Fruit fly (Drosophila melanogaster) whole organism, embryonic: ENCODE data around the gene CG13390.

Source experiments
- CG12104 ChIP-seq: fragments of 200-800 bp; sonication (Bioruptor generic); optimal IDR thresholded peaks from 3 replicates; lab custom pipeline; 2016; ENCODE audit warnings: missing biosample characterization, missing genetic modification characterization
- CG12299 ChIP-seq: fragments of 200-800 bp; sonication (Bioruptor generic); optimal IDR thresholded peaks from 2 replicates; lab custom pipeline; 2018; ENCODE audit warnings: missing biosample characterization, mild to moderate bottlenecking, missing genetic modification characterization
- CG12942 ChIP-seq: fragments of 200-800 bp; sonication (Bioruptor generic); optimal IDR thresholded peaks from 3 replicates; lab custom pipeline; 2016; ENCODE audit warnings: missing biosample characterization, missing genetic modification characterization
- CG14667 ChIP-seq: fragments of 200-800 bp; sonication (Bioruptor generic); IDR thresholded peaks from 2 replicates; pipeline ENCODE4 v1.3.6; 2022; ENCODE audit warnings: missing biosample characterization, missing genetic modification characterization
- CG15514 ChIP-seq: fragments of 200-800 bp; sonication (Bioruptor generic); optimal IDR thresholded peaks from 3 replicates; lab custom pipeline; 2017; ENCODE audit warnings: missing biosample characterization, missing genetic modification characterization, mild to moderate bottlenecking, moderate library complexity, missing genetic modification reagents
- CG17361 ChIP-seq: fragments of 200-800 bp; sonication (Bioruptor generic); IDR thresholded peaks from 3 replicates; pipeline ENCODE4 v1.3.6; 2022; ENCODE audit warnings: missing biosample characterization, missing genetic modification characterization
- CG18011 ChIP-seq: fragments of 200-800 bp; sonication (Bioruptor generic); optimal IDR thresholded peaks from 2 replicates; lab custom pipeline; 2017; ENCODE audit warnings: missing biosample characterization, missing genetic modification characterization, mild to moderate bottlenecking, moderate library complexity, missing genotype
- CG2116 ChIP-seq: fragments of 200-800 bp; sonication (Bioruptor generic); optimal IDR thresholded peaks from 3 replicates; lab custom pipeline; 2018; ENCODE audit warnings: missing biosample characterization, mild to moderate bottlenecking, missing genetic modification characterization
- CG2199 ChIP-seq: fragments of 200-800 bp; sonication (Bioruptor generic); IDR thresholded peaks from 3 replicates; pipeline ENCODE4 v1.3.6; 2022; ENCODE audit warnings: missing biosample characterization, missing genetic modification characterization
- CG33557 ChIP-seq: fragments of 200-800 bp; sonication (Bioruptor generic); optimal IDR thresholded peaks from 2 replicates; lab custom pipeline; 2019; ENCODE audit warnings: missing biosample characterization, mild to moderate bottlenecking, missing genetic modification characterization, moderate library complexity
- CG34422 ChIP-seq: fragments of 200-800 bp; sonication (Bioruptor generic); IDR thresholded peaks from 3 replicates; pipeline ENCODE4 v1.3.6; 2022; ENCODE audit warnings: missing biosample characterization, missing genetic modification characterization
- CG3838 ChIP-seq: fragments of 200-800 bp; sonication (Bioruptor generic); optimal IDR thresholded peaks from 3 replicates; lab custom pipeline; 2016; ENCODE audit warnings: missing biosample characterization, missing genetic modification characterization
- CG42726 ChIP-seq: fragments of 200-800 bp; sonication (Bioruptor generic); IDR thresholded peaks from 2 replicates; pipeline ENCODE4 v1.3.6; 2022; ENCODE audit warnings: missing biosample characterization, missing genetic modification characterization; ENCODE audit not compliant: partially characterized antibody
- CG4404 ChIP-seq: fragments of 200-800 bp; sonication (Bioruptor generic); IDR thresholded peaks from 2 replicates; pipeline ENCODE4 v1.3.6; 2022; ENCODE audit warnings: missing biosample characterization, missing genetic modification characterization
- CG4424 ChIP-seq: fragments of 200-800 bp; sonication (Bioruptor generic); optimal IDR thresholded peaks from 3 replicates; lab custom pipeline; 2016; ENCODE audit warnings: missing biosample characterization, missing genetic modification characterization
- CG4617 ChIP-seq: fragments of 200-800 bp; sonication (Bioruptor generic); optimal IDR thresholded peaks from 3 replicates; lab custom pipeline; 2016; ENCODE audit warnings: missing biosample characterization, missing genetic modification characterization, borderline replicate concordance
- CG7372 ChIP-seq: fragments of 200-800 bp; sonication (Bioruptor generic); IDR thresholded peaks from 2 replicates; pipeline ENCODE4 v1.3.6; 2022; ENCODE audit warnings: missing biosample characterization, missing genetic modification characterization
- CG7839 ChIP-seq: fragments of 200-800 bp; sonication (Bioruptor generic); optimal IDR thresholded peaks from 3 replicates; lab custom pipeline; 2018; ENCODE audit warnings: missing biosample characterization, mild to moderate bottlenecking, missing genetic modification characterization, moderate library complexity
- CG8089 ChIP-seq: fragments of 200-800 bp; sonication (Bioruptor generic); optimal IDR thresholded peaks from 3 replicates; lab custom pipeline; 2016; ENCODE audit warnings: missing biosample characterization, missing genetic modification characterization
- CHES-1-like ChIP-seq: fragments of 200-800 bp; sonication (Bioruptor generic); optimal IDR thresholded peaks from 2 replicates; lab custom pipeline; 2016; ENCODE audit warnings: missing biosample characterization, missing genetic modification characterization
- CkIIα-i1 ChIP-seq: fragments of 200-800 bp; sonication (Bioruptor generic); IDR thresholded peaks from 2 replicates; pipeline ENCODE4 v1.3.6; 2022; ENCODE audit warnings: missing biosample characterization, missing genetic modification characterization
- D ChIP-seq, 2 experiments: fragments of 200-800 bp in 1 of 2; fragments of >200 bp in 1 of 2; sonication (Bioruptor generic) in 1 of 2; optimal IDR thresholded peaks; 2 replicates in 1 of 2; 3 replicates in 1 of 2; lab custom pipeline; 2017; ENCODE audit warnings: mild to moderate bottlenecking in 1 of 2, missing biosample characterization in 1 of 2, missing genetic modification characterization in 1 of 2, missing genetic modification reagents in 1 of 2
- D19A ChIP-seq: fragments of 200-800 bp; optimal IDR thresholded peaks from 3 replicates; lab custom pipeline; 2019; ENCODE audit warnings: missing biosample characterization, mild to moderate bottlenecking, missing genetic modification characterization, moderate library complexity
- Fer2 ChIP-seq: fragments of 200-800 bp; sonication (Bioruptor generic); optimal IDR thresholded peaks from 2 replicates; lab custom pipeline; 2018; ENCODE audit warnings: missing biosample characterization, mild to moderate bottlenecking, missing genetic modification characterization, moderate library complexity
- HLHmδ ChIP-seq: fragments of 200-800 bp; sonication (Bioruptor generic); optimal IDR thresholded peaks from 2 replicates; lab custom pipeline; 2018; ENCODE audit warnings: missing biosample characterization, mild to moderate bottlenecking, missing genetic modification characterization, moderate library complexity
- Jarid2 ChIP-seq: fragments of 200-800 bp; sonication (Bioruptor generic); optimal IDR thresholded peaks from 3 replicates; lab custom pipeline; 2017; ENCODE audit warnings: mild to moderate bottlenecking, missing biosample characterization, missing genetic modification reagents, missing genetic modification characterization
- Lim3 ChIP-seq: fragments of 200-800 bp; sonication (Bioruptor generic); IDR thresholded peaks from 2 replicates; pipeline ENCODE4 v1.3.6; 2022; ENCODE audit warnings: missing biosample characterization, missing genetic modification characterization
- Opbp ChIP-seq: fragments of 200-800 bp; sonication (Bioruptor generic); IDR thresholded peaks from 3 replicates; pipeline ENCODE4 v1.3.6; 2022; ENCODE audit warnings: missing biosample characterization, missing genetic modification characterization; ENCODE audit not compliant: partially characterized antibody
- Optix ChIP-seq: fragments of 200-800 bp; sonication (Bioruptor generic); IDR thresholded peaks from 3 replicates; pipeline ENCODE4 v1.3.6; 2022; ENCODE audit warnings: missing biosample characterization, missing genetic modification characterization
- Sry-β ChIP-seq: fragments of 200-800 bp; sonication (Bioruptor generic); optimal IDR thresholded peaks from 2 replicates; lab custom pipeline; 2018; ENCODE audit warnings: missing biosample characterization, mild to moderate bottlenecking, missing genetic modification characterization, moderate library complexity
- Vsx1 ChIP-seq: fragments of 200-800 bp; sonication (Bioruptor generic); optimal IDR thresholded peaks from 2 replicates; lab custom pipeline; 2017; ENCODE audit warnings: missing biosample characterization, mild to moderate bottlenecking, missing genetic modification characterization, missing genetic modification reagents
- amos ChIP-seq: fragments of 200-800 bp; sonication (Bioruptor generic); IDR thresholded peaks from 2 replicates; pipeline ENCODE4 v1.3.6; 2022; ENCODE audit warnings: missing biosample characterization, missing genetic modification characterization; ENCODE audit not compliant: partially characterized antibody
- bsh ChIP-seq, 2 experiments: fragments of 200-800 bp; sonication (Bioruptor generic); optimal IDR thresholded peaks; 2 replicates each; lab custom pipeline; 2017 to 2018; ENCODE audit warnings: mild to moderate bottlenecking in 2 of 2, missing biosample characterization in 2 of 2, missing genetic modification characterization in 2 of 2, moderate library complexity in 1 of 2
- dati ChIP-seq: fragments of 200-800 bp; sonication (Bioruptor generic); IDR thresholded peaks from 2 replicates; pipeline ENCODE4 v1.3.6; 2022; ENCODE audit warnings: missing biosample characterization, missing genetic modification characterization
- en ChIP-seq: fragments of 200-800 bp; sonication (Bioruptor generic); optimal IDR thresholded peaks from 2 replicates; lab custom pipeline; 2016; ENCODE audit warnings: missing biosample characterization, missing genetic modification characterization
- exex ChIP-seq: fragments of 200-800 bp; sonication (Bioruptor generic); optimal IDR thresholded peaks from 4 replicates; lab custom pipeline; 2018; ENCODE audit warnings: missing biosample characterization, mild to moderate bottlenecking, missing genetic modification characterization, moderate library complexity
- gsb-n ChIP-seq: fragments of 200-800 bp; sonication (Bioruptor generic); optimal IDR thresholded peaks from 3 replicates; lab custom pipeline; 2018; ENCODE audit warnings: missing biosample characterization, mild to moderate bottlenecking, missing genetic modification characterization
- ham ChIP-seq: fragments of 200-800 bp; sonication (Bioruptor generic); IDR thresholded peaks from 2 replicates; pipeline ENCODE4 v1.3.6; 2022; ENCODE audit warnings: missing biosample characterization, missing genetic modification characterization
- jing ChIP-seq: fragments of 200-800 bp; sonication (Bioruptor generic); optimal IDR thresholded peaks from 2 replicates; lab custom pipeline; 2018; ENCODE audit warnings: missing biosample characterization, mild to moderate bottlenecking, missing genetic modification characterization
- kah ChIP-seq: fragments of 200-800 bp; sonication (Bioruptor generic); optimal IDR thresholded peaks from 2 replicates; lab custom pipeline; 2018; ENCODE audit warnings: missing biosample characterization, mild to moderate bottlenecking, missing genetic modification characterization
- kay ChIP-seq: fragments of 200-800 bp; sonication (Bioruptor generic); optimal IDR thresholded peaks from 2 replicates; lab custom pipeline; 2016; ENCODE audit warnings: missing biosample characterization, missing genetic modification characterization
- kni ChIP-seq: fragments of 200-800 bp; sonication (Bioruptor generic); optimal IDR thresholded peaks from 3 replicates; lab custom pipeline; 2017; ENCODE audit warnings: mild to moderate bottlenecking, missing biosample characterization, missing genetic modification reagents, missing genetic modification characterization
- lilli ChIP-seq: fragments of 200-800 bp; sonication (Bioruptor generic); optimal IDR thresholded peaks from 3 replicates; lab custom pipeline; 2016; ENCODE audit warnings: missing biosample characterization, missing genetic modification characterization
- oc ChIP-seq: fragments of 200-800 bp; sonication (Bioruptor generic); optimal IDR thresholded peaks from 2 replicates; lab custom pipeline; 2018; ENCODE audit warnings: missing biosample characterization, mild to moderate bottlenecking, missing genetic modification characterization, moderate library complexity
- repo ChIP-seq: fragments of 200-800 bp; sonication (Bioruptor generic); optimal IDR thresholded peaks from 2 replicates; lab custom pipeline; 2016; ENCODE audit warnings: missing biosample characterization, missing genetic modification characterization
- run ChIP-seq: fragments of 200-800 bp; sonication (Bioruptor generic); optimal IDR thresholded peaks from 3 replicates; lab custom pipeline; 2018; ENCODE audit warnings: missing biosample characterization, mild to moderate bottlenecking, missing genetic modification characterization
- sens ChIP-seq: fragments of 200-800 bp; sonication (Bioruptor generic); peaks from one replicate; lab custom pipeline; 2016; ENCODE audit warnings: missing biosample characterization, missing genetic modification characterization
- ssp ChIP-seq: fragments of 200-800 bp; sonication (Bioruptor generic); IDR thresholded peaks from 2 replicates; pipeline ENCODE4 v1.3.6; 2022; ENCODE audit warnings: missing biosample characterization, missing genetic modification characterization
- zf30C ChIP-seq: fragments of 200-800 bp; sonication (Bioruptor generic); optimal IDR thresholded peaks from 3 replicates; lab custom pipeline; 2018; ENCODE audit warnings: missing biosample characterization, mild to moderate bottlenecking, missing genetic modification characterization

CG13390 gene

DNA sequence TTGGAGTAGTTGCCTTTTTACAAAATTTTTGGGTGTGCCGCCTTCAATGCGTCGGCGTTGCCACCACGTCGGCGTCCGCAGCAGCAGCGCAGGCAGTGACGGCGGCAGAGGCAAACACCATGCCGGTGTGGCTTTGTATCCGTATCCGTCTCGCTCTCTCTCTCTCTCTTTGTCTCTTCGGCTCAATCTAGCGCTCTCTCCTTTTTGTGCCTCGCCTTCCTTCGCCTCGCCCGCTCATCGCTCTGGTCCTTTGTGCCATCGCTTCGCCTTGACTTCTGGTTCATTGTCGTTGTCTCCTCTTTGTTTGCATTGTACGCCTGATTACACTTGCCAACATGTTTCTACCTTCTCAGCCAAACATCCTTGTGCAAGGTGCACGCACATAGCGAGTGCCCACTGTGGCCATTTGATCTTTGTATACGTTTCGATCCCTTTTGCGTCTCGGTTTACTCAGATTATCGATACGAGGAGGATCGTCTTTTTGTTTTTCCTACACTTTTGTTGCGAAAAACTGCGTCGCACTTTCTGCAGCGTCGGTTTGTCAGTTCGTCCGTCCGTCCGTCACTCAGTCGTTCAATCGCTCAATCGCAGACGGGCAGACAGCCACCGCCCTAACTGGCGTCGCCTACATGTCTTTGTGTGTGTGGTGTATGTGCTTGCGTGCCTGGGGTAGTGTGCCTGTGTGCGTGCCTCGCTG, 39.9 kb upstream of the CG13390 start (continued):
- peak in 1 of 2 experiments; percentile 70 for TF ChIP-seq bsh (GFP tag; optimal IDR thresholded peaks at IDR 0.05; lab: Kevin White, UChicago)
- no peak for TF ChIP-seq oc (tag; lab: Kevin White, UChicago)
- no peak for TF ChIP-seq ham (GFP tag; lab: Robert Waterston, UW)
- no peak for TF ChIP-seq CG4404 (GFP tag; lab: Robert Waterston, UW)
- TF ChIP-seq CG7839 (tag; lab: Kevin White, UChicago): no peak
- TF ChIP-seq amos (GFP tag; lab: Robert Waterston, UW): 0 out of 2 replicates have a peak, but pooled peaks have one; percentile 17
- TF ChIP-seq CG2116 (GFP tag; lab: Kevin White, UChicago): peak; percentile 14
- no peak for TF ChIP-seq kay (GFP tag; lab: Kevin White, UChicago)
- no peak for TF ChIP-seq exex (tag; lab: Kevin White, UChicago)
- no peak for TF ChIP-seq CG33557 (GFP tag; lab: Kevin White, UChicago)
- no peak for TF ChIP-seq CG42726 (GFP tag; lab: Robert Waterston, UW)
- no peak for TF ChIP-seq CG12942 (GFP tag; lab: Kevin White, UChicago)
- TF ChIP-seq Lim3 (GFP tag; lab: Robert Waterston, UW): no peak
- TF ChIP-seq dati: no peak
- no peak for TF ChIP-seq CG14667 (GFP tag; lab: Robert Waterston, UW)
- TF ChIP-seq CG34422: peak; percentile 43; the same call in 1 of the 3 replicates
- TF ChIP-seq CG8089 (GFP tag; lab: Kevin White, UChicago): no peak
- TF ChIP-seq Sry-β: no peak
- no peak for TF ChIP-seq repo (GFP tag; lab: Kevin White, UChicago)
- no peak for TF ChIP-seq gsb-n (tag; lab: Kevin White, UChicago)
- TF ChIP-seq D19A (tag; lab: Kevin White, UChicago): no peak
- TF ChIP-seq CG2199 (GFP tag; lab: Robert Waterston, UW): no peak
- no peak for TF ChIP-seq en (GFP tag; lab: Kevin White, UChicago)
- no peak; the same call in 2 of the 3 replicates for TF ChIP-seq CG17361
- peak; percentile 58 for TF ChIP-seq HLHmδ (GFP tag; lab: Kevin White, UChicago)
- TF ChIP-seq D (optimal IDR thresholded peaks at IDR 0.05; lab: Kevin White, UChicago): peak; percentile 99
- TF ChIP-seq D (GFP tag; optimal IDR thresholded peaks at IDR 0.05; lab: Kevin White, UChicago): peak; percentile 23
- TF ChIP-seq Jarid2 (GFP tag; lab: Kevin White, UChicago): no peak
- TF ChIP-seq Optix: no peak
- TF ChIP-seq CHES-1-like (GFP tag; lab: Kevin White, UChicago): no peak
- peak; percentile 23 for TF ChIP-seq lilli
- TF ChIP-seq CG12104 (GFP tag; lab: Kevin White, UChicago): no peak
- TF ChIP-seq CkIIα-i1 (GFP tag; lab: Robert Waterston, UW): no peak
- TF ChIP-seq zf30C: no peak
- no peak for TF ChIP-seq CG7372 (GFP tag; lab: Robert Waterston, UW)
- no peak for TF ChIP-seq ssp
- no peak for TF ChIP-seq CG4617 (GFP tag; lab: Kevin White, UChicago)
- no peak for TF ChIP-seq Fer2 (tag; lab: Kevin White, UChicago)
- TF ChIP-seq sens (GFP tag; lab: Kevin White, UChicago): peak; percentile 72
- no peak for TF ChIP-seq CG18011 (GFP tag; lab: Kevin White, UChicago)
- TF ChIP-seq CG4424: no peak
- TF ChIP-seq Vsx1: no peak
- no peak for TF ChIP-seq run (tag; lab: Kevin White, UChicago)
- TF ChIP-seq kni: peak; percentile 40
- TF ChIP-seq kah (GFP tag; lab: Kevin White, UChicago): no peak
- TF ChIP-seq jing (GFP tag; lab: Kevin White, UChicago): no peak
- no peak for TF ChIP-seq CG3838 (GFP tag; lab: Kevin White, UChicago)
- TF ChIP-seq CG15514: no peak
- TF ChIP-seq Opbp: peak; percentile 11; the same call in 1 of the 3 replicates
- TF ChIP-seq CG12299: no peak
